Fruit fly (Drosophila melanogaster): ENCODE measurements around the gene CG7394.

DNA sequence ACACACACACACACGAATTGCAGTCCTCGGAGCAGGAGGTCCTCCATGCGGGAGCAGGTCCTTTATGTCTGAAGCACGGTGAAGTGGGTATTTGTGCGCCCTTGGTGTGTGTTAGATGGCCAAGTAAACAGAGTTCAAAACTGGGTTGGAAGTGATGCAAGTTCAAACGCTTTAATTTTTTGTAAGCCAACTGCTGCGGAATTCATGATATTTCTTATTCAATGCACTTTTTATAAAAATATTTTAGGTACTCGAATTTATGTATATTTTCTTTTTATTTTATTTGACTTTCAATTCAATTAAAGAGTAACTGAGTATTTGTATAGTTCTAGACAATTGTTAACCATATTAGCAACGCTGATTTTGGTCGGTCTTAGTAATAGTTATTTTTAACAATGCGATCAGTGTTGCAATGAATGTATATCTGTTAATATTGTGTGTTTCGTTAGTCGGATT is 38.2 kb downstream of the CG7394 start, which contains the start of the genes CG14137 and CG46394:
- no peak for TF ChIP-seq CG8478 (optimal IDR thresholded peaks at IDR 0.05)
- no peak for TF ChIP-seq psq (optimal IDR thresholded peaks at IDR 0.05)
- TF ChIP-seq usp (GFP tag; optimal IDR thresholded peaks at IDR 0.05), result no peak

Data from whole organism.